Worm (Caenorhabditis elegans): Measurements from ENCODE around the gene sluh-7.

DNA sequence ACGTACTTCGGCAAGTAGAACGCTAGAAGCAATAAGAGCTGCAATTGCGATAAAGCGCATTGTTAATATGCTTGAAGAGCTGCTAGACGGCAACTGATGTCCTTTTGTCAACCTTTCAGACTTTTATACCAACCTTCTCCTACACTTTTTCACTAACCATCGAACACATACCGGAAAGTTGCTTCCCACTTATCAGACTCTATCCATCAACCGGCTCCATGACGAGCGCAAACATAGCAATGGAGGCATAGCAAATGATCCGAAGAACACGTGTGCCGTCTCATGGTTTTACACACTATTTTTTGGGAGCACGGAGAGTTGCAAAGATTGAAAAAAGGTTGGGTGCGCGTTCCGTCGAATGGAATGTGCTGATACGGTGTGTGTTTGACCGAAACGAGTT is 26.1 kb upstream of the sluh-7 start, which contains the start of gene abu-1:
- no peak for TF ChIP-seq B0019.2 (GFP tag; conservative IDR thresholded peaks at IDR 0.05)
- TF ChIP-seq snpc-4 (GFP tag; optimal IDR thresholded peaks at IDR 0.05) = no peak
- TF ChIP-seq snpc-4 (tag; optimal IDR thresholded peaks at IDR 0.05) = no peak
- no peak for TF ChIP-seq ceh-40 (GFP tag; IDR thresholded peaks at IDR 0.05)
- no peak for TF ChIP-seq chd-7 (tag; optimal IDR thresholded peaks at IDR 0.05)
- no peak for TF ChIP-seq T07F8.4 (tag; optimal IDR thresholded peaks at IDR 0.05)
- no peak for TF ChIP-seq lsl-1 (GFP tag; optimal IDR thresholded peaks at IDR 0.05)
- TF ChIP-seq F10E7.11 (tag; optimal IDR thresholded peaks at IDR 0.05) = no peak
- no peak for TF ChIP-seq lag-1 (GFP tag; IDR thresholded peaks at IDR 0.05)

All from whole organism, young adult.